Worm (Caenorhabditis elegans): ENCODE results near the gene nhl-3.

DNA sequence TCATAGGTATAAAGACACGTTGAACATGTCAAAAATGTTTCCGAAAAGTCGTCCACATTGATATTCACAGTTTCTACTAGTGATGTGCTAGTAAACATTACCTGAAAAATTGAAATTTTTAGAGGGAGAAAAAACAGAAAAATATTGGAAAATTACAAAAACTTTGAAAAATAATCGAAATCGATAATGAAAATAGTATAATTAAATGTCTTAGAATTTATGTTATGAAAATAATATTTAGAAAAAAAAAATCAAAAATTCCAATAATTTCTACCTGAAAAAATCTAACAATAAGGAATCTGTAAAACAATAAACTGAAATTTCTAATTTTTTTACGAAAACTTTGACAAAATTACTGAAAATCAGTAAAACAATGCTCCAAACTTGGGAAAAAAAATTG is at the start of gene nhl-3:
- TF ChIP-seq zag-1 (tag; optimal IDR thresholded peaks at IDR 0.05) (no peak), rnt-1 (tag; optimal IDR thresholded peaks at IDR 0.05) (no peak), sup-37 (GFP tag; optimal IDR thresholded peaks at IDR 0.05) (no peak)
